Fruit fly (Drosophila melanogaster) whole organism, embryonic: ENCODE data around the gene wek.

Experiments used
- Bdp1 ChIP-seq: fragments of 200-800 bp; sonication (Bioruptor generic); optimal IDR thresholded peaks from 3 replicates; lab custom pipeline; 2016; ENCODE audit warnings: missing biosample characterization, missing genetic modification characterization
- CG10274 ChIP-seq: fragments of 200-800 bp; sonication (Bioruptor generic); optimal IDR thresholded peaks from 3 replicates; lab custom pipeline; 2017; ENCODE audit warnings: missing biosample characterization, mild to moderate bottlenecking, missing genetic modification characterization
- CG11247 ChIP-seq: fragments of 200-800 bp; sonication (Bioruptor generic); IDR thresholded peaks from 2 replicates; pipeline ENCODE4 v1.3.6; 2022; ENCODE audit warnings: missing biosample characterization, missing genetic modification characterization
- CG11696 ChIP-seq: fragments of 200-800 bp; sonication (Bioruptor generic); IDR thresholded peaks from 2 replicates; pipeline ENCODE4 v1.3.6; 2022; ENCODE audit warnings: missing biosample characterization, missing genetic modification characterization
- CG12299 ChIP-seq: fragments of 200-800 bp; sonication (Bioruptor generic); optimal IDR thresholded peaks from 2 replicates; lab custom pipeline; 2018; ENCODE audit warnings: missing biosample characterization, mild to moderate bottlenecking, missing genetic modification characterization
- CG12769 ChIP-seq: fragments of 200-800 bp; sonication (Bioruptor generic); optimal IDR thresholded peaks from 2 replicates; lab custom pipeline; 2019; ENCODE audit warnings: missing biosample characterization, mild to moderate bottlenecking, missing genetic modification characterization, moderate library complexity
- CG13287 ChIP-seq: fragments of 200-800 bp; sonication (Bioruptor generic); IDR thresholded peaks from 2 replicates; pipeline ENCODE4 v1.3.6; 2022; ENCODE audit warnings: missing biosample characterization, missing genetic modification characterization; ENCODE audit not compliant: partially characterized antibody
- CG14050 ChIP-seq: fragments of 200-800 bp; sonication (Bioruptor generic); IDR thresholded peaks from 3 replicates; pipeline ENCODE4 v1.3.6; 2022; ENCODE audit warnings: missing biosample characterization, missing genetic modification characterization
- CG17829 ChIP-seq: fragments of 200-800 bp; optimal IDR thresholded peaks from 2 replicates; lab custom pipeline; 2019; ENCODE audit warnings: missing biosample characterization, mild to moderate bottlenecking, missing genetic modification characterization, moderate library complexity
- CG18476 ChIP-seq: fragments of 200-800 bp; sonication (Bioruptor generic); optimal IDR thresholded peaks from 2 replicates; lab custom pipeline; 2016; ENCODE audit warnings: missing biosample characterization, mild to moderate bottlenecking, missing genetic modification characterization
- CG18764 ChIP-seq: fragments of 200-800 bp; sonication (Bioruptor generic); optimal IDR thresholded peaks from 3 replicates; lab custom pipeline; 2016; ENCODE audit warnings: missing biosample characterization, missing genetic modification characterization
- CG2129 ChIP-seq: fragments of 200-800 bp; sonication (Bioruptor generic); IDR thresholded peaks from 2 replicates; pipeline ENCODE4 v1.3.6; 2022; ENCODE audit warnings: missing biosample characterization, missing genetic modification characterization; ENCODE audit not compliant: partially characterized antibody
- CG33213 ChIP-seq: fragments of 200-800 bp; sonication (Bioruptor generic); optimal IDR thresholded peaks from 3 replicates; lab custom pipeline; 2016; ENCODE audit warnings: missing biosample characterization, missing genetic modification characterization
- CG6854 ChIP-seq: fragments of 200-800 bp; sonication (Bioruptor generic); optimal IDR thresholded peaks from 3 replicates; lab custom pipeline; 2017; ENCODE audit warnings: missing biosample characterization, mild to moderate bottlenecking, missing genetic modification characterization
- CG7928 ChIP-seq: fragments of 200-800 bp; sonication (Bioruptor generic); optimal IDR thresholded peaks from 2 replicates; lab custom pipeline; 2017; ENCODE audit warnings: missing biosample characterization, mild to moderate bottlenecking, missing genetic modification characterization
- CG8765 ChIP-seq: fragments of 200-800 bp; sonication (Bioruptor generic); IDR thresholded peaks from 2 replicates; pipeline ENCODE4 v1.3.6; 2022; ENCODE audit warnings: missing biosample characterization, missing genetic modification characterization
- Dll ChIP-seq: fragments of 200-800 bp; sonication (Bioruptor generic); IDR thresholded peaks from 4 replicates; pipeline ENCODE4 v1.3.6; 2022; ENCODE audit warnings: missing biosample characterization, missing genetic modification characterization; ENCODE audit not compliant: partially characterized antibody
- E2f1 ChIP-seq: fragments of 200-800 bp; sonication (Bioruptor generic); IDR thresholded peaks from 2 replicates; pipeline ENCODE4 v1.3.6; 2022; ENCODE audit warnings: missing biosample characterization, missing genetic modification characterization
- Eip74EF ChIP-seq, 2 experiments: fragments of 200-800 bp in 1 of 2; fragments of >200 bp in 1 of 2; sonication (Bioruptor generic) in 1 of 2; optimal IDR thresholded peaks; 2 replicates each; lab custom pipeline; 2017 to 2019; ENCODE audit warnings: missing biosample characterization in 2 of 2, missing genetic modification characterization in 2 of 2, mild to moderate bottlenecking in 1 of 2, moderate library complexity in 1 of 2
- Ets97D ChIP-seq: fragments of 200-800 bp; sonication (Bioruptor generic); optimal IDR thresholded peaks from 3 replicates; lab custom pipeline; 2016; ENCODE audit warnings: missing biosample characterization, missing genetic modification characterization
- Hr78 ChIP-seq, 2 experiments: fragments of 200-800 bp in 1 of 2; fragments of >200 bp in 1 of 2; sonication (Bioruptor generic) in 1 of 2; optimal IDR thresholded peaks; 2 replicates each; lab custom pipeline; 2017 to 2019; ENCODE audit warnings: missing biosample characterization in 2 of 2, missing genetic modification characterization in 2 of 2, mild to moderate bottlenecking in 1 of 2, moderate library complexity in 1 of 2
- Kr ChIP-seq: fragments of 200-800 bp; sonication (Bioruptor generic); optimal IDR thresholded peaks from 2 replicates; lab custom pipeline; 2017; ENCODE audit warnings: missing biosample characterization, mild to moderate bottlenecking, missing genetic modification characterization
- Lpt ChIP-seq: fragments of >200 bp; optimal IDR thresholded peaks from 2 replicates; lab custom pipeline; 2018; ENCODE audit warnings: missing biosample characterization, missing genetic modification characterization
- MESR4 ChIP-seq: fragments of 200-800 bp; sonication (Bioruptor generic); optimal IDR thresholded peaks from 2 replicates; lab custom pipeline; 2018; ENCODE audit warnings: missing biosample characterization, mild to moderate bottlenecking, missing genetic modification characterization, moderate library complexity
- Mad ChIP-seq: fragments of 200-800 bp; sonication (Bioruptor generic); optimal IDR thresholded peaks from 2 replicates; lab custom pipeline; 2016; ENCODE audit warnings: missing biosample characterization, missing genetic modification characterization
- Mrtf ChIP-seq: fragments of 200-800 bp; sonication (Bioruptor generic); IDR thresholded peaks from 3 replicates; pipeline ENCODE4 v1.3.6; 2022; ENCODE audit warnings: missing biosample characterization, missing genetic modification characterization
- Nf-YB ChIP-seq: fragments of 200-800 bp; sonication (Bioruptor generic); optimal IDR thresholded peaks from 3 replicates; lab custom pipeline; 2019; ENCODE audit warnings: missing biosample characterization, mild to moderate bottlenecking, missing genetic modification characterization, moderate library complexity
- NfI ChIP-seq: fragments of 200-800 bp; sonication (Bioruptor generic); optimal IDR thresholded peaks from 3 replicates; lab custom pipeline; 2018; ENCODE audit warnings: missing biosample characterization, mild to moderate bottlenecking, missing genetic modification characterization, moderate library complexity
- TFAM ChIP-seq: fragments of 200-800 bp; sonication (Bioruptor generic); optimal IDR thresholded peaks from 2 replicates; lab custom pipeline; 2017; ENCODE audit warnings: missing biosample characterization, missing genetic modification characterization, inconsistent platforms
- ab ChIP-seq: fragments of 200-800 bp; sonication (Bioruptor generic); optimal IDR thresholded peaks from 2 replicates; lab custom pipeline; 2016; ENCODE audit warnings: missing biosample characterization, missing genetic modification characterization
- abd-A ChIP-seq: fragments of 200-800 bp; sonication (Bioruptor generic); optimal IDR thresholded peaks from 3 replicates; lab custom pipeline; 2019; ENCODE audit warnings: missing biosample characterization, mild to moderate bottlenecking, missing genetic modification characterization, moderate library complexity
- ara ChIP-seq: fragments of 200-800 bp; sonication (Bioruptor generic); IDR thresholded peaks from 2 replicates; pipeline ENCODE4 v1.3.6; 2022; ENCODE audit warnings: missing biosample characterization, missing genetic modification characterization
- ase ChIP-seq: fragments of 200-800 bp; sonication (Bioruptor generic); IDR thresholded peaks from 3 replicates; pipeline ENCODE4 v1.3.6; 2022; ENCODE audit warnings: missing biosample characterization, missing genetic modification characterization
- cas ChIP-seq: fragments of 200-800 bp; sonication (Bioruptor generic); IDR thresholded peaks from 2 replicates; pipeline ENCODE4 v1.3.6; 2022; ENCODE audit warnings: missing biosample characterization, missing genetic modification characterization
- ci ChIP-seq: fragments of 200-800 bp; sonication (Bioruptor generic); IDR thresholded peaks from 3 replicates; pipeline ENCODE4 v1.3.6; 2022; ENCODE audit warnings: missing biosample characterization, missing genetic modification characterization
- gsb ChIP-seq: fragments of 200-800 bp; sonication (Bioruptor generic); IDR thresholded peaks from 2 replicates; pipeline ENCODE4 v1.3.6; 2022; ENCODE audit warnings: missing biosample characterization, missing genetic modification characterization
- her ChIP-seq: fragments of 200-800 bp; sonication (Bioruptor generic); optimal IDR thresholded peaks from 2 replicates; lab custom pipeline; 2016; ENCODE audit warnings: missing biosample characterization, missing genetic modification characterization
- klu ChIP-seq: fragments of 200-800 bp; sonication (Bioruptor generic); IDR thresholded peaks from 2 replicates; pipeline ENCODE4 v1.3.6; 2022; ENCODE audit warnings: missing biosample characterization, missing genetic modification characterization
- lmd ChIP-seq: fragments of 200-800 bp; sonication (Bioruptor generic); IDR thresholded peaks from 2 replicates; pipeline ENCODE4 v1.3.6; 2022; ENCODE audit warnings: missing biosample characterization, missing genetic modification characterization
- lov ChIP-seq, 2 experiments: fragments of 200-800 bp in 1 of 2; fragments of >200 bp in 1 of 2; sonication (Bioruptor generic) in 1 of 2; IDR thresholded peaks in 1 of 2; optimal IDR thresholded peaks in 1 of 2; 2 replicates in 1 of 2; 3 replicates in 1 of 2; pipeline versions ENCODE4 v1.3.6 to Lab custom; 2017 to 2022; ENCODE audit warnings: missing biosample characterization in 1 of 2, missing genetic modification characterization in 1 of 2
- mld ChIP-seq: fragments of 200-800 bp; sonication (Bioruptor generic); IDR thresholded peaks from 3 replicates; pipeline ENCODE4 v1.3.6; 2022; ENCODE audit warnings: missing biosample characterization, missing genetic modification characterization; ENCODE audit not compliant: partially characterized antibody
- oc ChIP-seq: fragments of 200-800 bp; sonication (Bioruptor generic); optimal IDR thresholded peaks from 2 replicates; lab custom pipeline; 2018; ENCODE audit warnings: missing biosample characterization, mild to moderate bottlenecking, missing genetic modification characterization, moderate library complexity
- phol ChIP-seq: fragments of 200-800 bp; sonication (Bioruptor generic); optimal IDR thresholded peaks from 3 replicates; lab custom pipeline; 2018; ENCODE audit warnings: missing biosample characterization, mild to moderate bottlenecking, missing genetic modification characterization, moderate library complexity
- pum ChIP-seq: fragments of 200-800 bp; sonication (Bioruptor generic); optimal IDR thresholded peaks from 2 replicates; lab custom pipeline; 2016; ENCODE audit warnings: missing biosample characterization, missing genetic modification characterization
- pzg ChIP-seq: fragments of 200-800 bp; sonication (Bioruptor generic); optimal IDR thresholded peaks from 3 replicates; lab custom pipeline; 2018; ENCODE audit warnings: missing biosample characterization, mild to moderate bottlenecking, missing genetic modification characterization, moderate library complexity
- sens ChIP-seq: fragments of 200-800 bp; sonication (Bioruptor generic); peaks from one replicate; lab custom pipeline; 2016; ENCODE audit warnings: missing biosample characterization, missing genetic modification characterization
- sug ChIP-seq: fragments of 200-800 bp; optimal IDR thresholded peaks from 2 replicates; lab custom pipeline; 2019; ENCODE audit warnings: missing biosample characterization, mild to moderate bottlenecking, missing genetic modification characterization, moderate library complexity
- vvl ChIP-seq: fragments of 200-800 bp; sonication (Bioruptor generic); IDR thresholded peaks from 2 replicates; pipeline ENCODE4 v1.3.6; 2022; ENCODE audit warnings: missing biosample characterization, missing genetic modification characterization

Gene wek

dm6 chr2L:15746600-15747393, 21.4 kb downstream of the wek start (continued):
- TF ChIP-seq pum (GFP tag; lab: Kevin White, UChicago) (peak; percentile 21), lov (optimal IDR thresholded peaks at IDR 0.05; lab: Kevin White, UChicago) (no peak), lov (GFP tag; IDR thresholded peaks at IDR 0.05; lab: Robert Waterston, UW) (0 out of 3 replicates have a peak, but pooled peaks have one; percentile 41), CG6854 (GFP tag; lab: Kevin White, UChicago) (peak; percentile 81), CG12769 (tag; lab: Kevin White, UChicago) (peak; percentile 50), Nf-YB (GFP tag; lab: Kevin White, UChicago) (peak; percentile 83), NfI (GFP tag; lab: Kevin White, UChicago) (peak; percentile 83), CG7928 (GFP tag; lab: Kevin White, UChicago) (peak; percentile 55), CG18764 (GFP tag; lab: Kevin White, UChicago) (peak; percentile 77), cas (GFP tag; lab: Robert Waterston, UW) (peak; percentile 26; the same call in 1 of the 2 replicates), CG33213 (GFP tag; lab: Kevin White, UChicago) (no peak), CG11696 (no peak), phol (tag; lab: Kevin White, UChicago) (peak; percentile 96), mld (GFP tag; lab: Robert Waterston, UW) (no peak), her (no peak), lmd (GFP tag; lab: Robert Waterston, UW) (peak; percentile 89), CG12299 (tag; lab: Kevin White, UChicago) (peak; percentile 88), CG18476 (GFP tag; lab: Kevin White, UChicago) (peak; percentile 73), Eip74EF (GFP tag; optimal IDR thresholded peaks at IDR 0.05; lab: Kevin White, UChicago) (peak in 1 of 2 experiments; percentile 90), abd-A (tag; lab: Kevin White, UChicago) (no peak), gsb (GFP tag; lab: Robert Waterston, UW) (no peak), sug (tag; lab: Kevin White, UChicago) (peak; percentile 92), CG10274 (GFP tag; lab: Kevin White, UChicago) (peak; percentile 72), Hr78 (GFP tag; optimal IDR thresholded peaks at IDR 0.05; lab: Kevin White, UChicago) (peak in 1 of 2 experiments; percentile 71), pzg (GFP tag; lab: Kevin White, UChicago) (no peak), Mad (GFP tag; lab: Kevin White, UChicago) (peak; percentile 42), sens (GFP tag; lab: Kevin White, UChicago) (peak; percentile 90), Dll (GFP tag; lab: Robert Waterston, UW) (no peak), TFAM (GFP tag; lab: Kevin White, UChicago) (no peak), CG13287 (GFP tag; lab: Robert Waterston, UW) (no peak), klu (GFP tag; lab: Robert Waterston, UW) (peak; percentile 75; the same call in 1 of the 2 replicates), oc (tag; lab: Kevin White, UChicago) (peak; percentile 68), vvl (peak; percentile 83), E2f1 (GFP tag; lab: Robert Waterston, UW) (peak; percentile 39; the same call in 1 of the 2 replicates), ci (GFP tag; lab: Robert Waterston, UW) (peak; percentile 71), Kr (GFP tag; lab: Kevin White, UChicago) (peak; percentile 37), CG2129 (no peak), ase (peak; percentile 78; the same call in 2 of the 3 replicates), CG8765 (0 out of 2 replicates have a peak, but pooled peaks have one; percentile 39), ab (GFP tag; lab: Kevin White, UChicago) (no peak), ara (GFP tag; lab: Robert Waterston, UW) (no peak; the same call in 1 of the 2 replicates), CG17829 (peak; percentile 96), CG14050 (GFP tag; lab: Robert Waterston, UW) (peak; percentile 62; the same call in 2 of the 3 replicates), Ets97D (GFP tag; lab: Kevin White, UChicago) (no peak), Lpt (GFP tag; lab: Kevin White, UChicago) (no peak), MESR4 (no peak), Bdp1 (no peak), Mrtf (GFP tag; lab: Robert Waterston, UW) (peak; percentile 51; the same call in 1 of the 3 replicates), CG11247 (GFP tag; lab: Robert Waterston, UW) (peak; percentile 72; the same call in 1 of the 2 replicates)
